Worm (Caenorhabditis elegans): ENCODE measurements around the gene poml-1.

Gene poml-1

DNA sequence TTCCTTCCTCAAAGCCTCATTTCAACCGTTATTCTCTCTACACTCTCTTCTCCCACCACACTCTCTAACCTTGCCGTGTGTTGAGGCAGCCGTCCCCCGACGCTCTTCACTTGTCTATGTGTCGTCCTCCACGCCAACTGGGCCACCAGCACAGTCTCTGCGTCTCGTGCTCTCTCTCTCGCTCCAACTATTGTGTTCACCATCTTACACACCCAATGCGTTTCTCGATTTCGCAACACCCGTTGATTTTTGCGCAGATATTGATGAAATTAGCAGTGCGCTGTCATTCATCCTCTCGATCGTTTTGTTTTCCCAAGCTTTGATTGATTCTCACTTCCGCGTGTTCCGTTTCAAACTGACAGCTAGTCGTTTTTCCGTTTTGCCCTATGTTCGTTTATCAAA is 35.6 kb downstream of the poml-1 start (continued):
- TF ChIP-seq efl-1 (GFP tag; optimal IDR thresholded peaks at IDR 0.05) (no peak), pbrm-1 (GFP tag; IDR thresholded peaks at IDR 0.05) (peak; percentile 50; the same call in 1 of the 2 replicates), ets-4 (GFP tag; optimal IDR thresholded peaks at IDR 0.05) (no peak), fkh-3 (tag; optimal IDR thresholded peaks at IDR 0.05) (no peak), aptf-3 (GFP tag; IDR thresholded peaks at IDR 0.05) (no peak), cebp-1 (GFP tag; IDR thresholded peaks at IDR 0.05) (peak; percentile 91), cebp-1 (tag; optimal IDR thresholded peaks at IDR 0.05) (peak; percentile 98), egrh-3 (GFP tag; IDR thresholded peaks at IDR 0.05) (no peak), nfyb-1 (GFP tag; IDR thresholded peaks at IDR 0.05) (peak; percentile 42; the same call in 1 of the 2 replicates), bed-1 (GFP tag; IDR thresholded peaks at IDR 0.05) (no peak), lsy-27 (tag; optimal IDR thresholded peaks at IDR 0.05; ENCODE audit: borderline replicate concordance, insufficient read depth) (no peak), nfya-1 (tag; optimal IDR thresholded peaks at IDR 0.05; ENCODE audit: borderline replicate concordance, insufficient read depth) (no peak), hlh-12 (tag; optimal IDR thresholded peaks at IDR 0.05) (no peak), ztf-25 (GFP tag; IDR thresholded peaks at IDR 0.05) (no peak), madf-8 (GFP tag; conservative IDR thresholded peaks at IDR 0.05) (no peak), F10E7.11 (tag; optimal IDR thresholded peaks at IDR 0.05) (no peak), nhr-179 (tag; optimal IDR thresholded peaks at IDR 0.05) (no peak), ztf-22 (GFP tag; optimal IDR thresholded peaks at IDR 0.05) (no peak), sea-2 (GFP tag; IDR thresholded peaks at IDR 0.05) (no peak), snpc-3.4 (tag; optimal IDR thresholded peaks at IDR 0.05) (no peak), aptf-2 (GFP tag; conservative IDR thresholded peaks at IDR 0.05) (no peak), hrde-1 (tag; optimal IDR thresholded peaks at IDR 0.05; ENCODE audit: borderline replicate concordance) (no peak), attf-3 (GFP tag; conservative IDR thresholded peaks at IDR 0.05) (no peak), F52B5.7 (tag; optimal IDR thresholded peaks at IDR 0.05) (no peak), ztf-28 (GFP tag; IDR thresholded peaks at IDR 0.05) (no peak), C17E4.6 (GFP tag; IDR thresholded peaks at IDR 0.05) (no peak), ceh-58 (GFP tag; IDR thresholded peaks at IDR 0.05) (no peak), rcor-1 (GFP tag; IDR thresholded peaks at IDR 0.05) (peak; percentile 14; the same call in 1 of the 2 replicates), dpff-1 (tag; optimal IDR thresholded peaks at IDR 0.05) (no peak), madf-3 (GFP tag; IDR thresholded peaks at IDR 0.05) (no peak), cebp-2 (GFP tag; IDR thresholded peaks at IDR 0.05) (no peak), T26A5.8 (tag; optimal IDR thresholded peaks at IDR 0.05) (no peak), sdz-38 (tag; optimal IDR thresholded peaks at IDR 0.05) (no peak), nhr-120 (GFP tag; IDR thresholded peaks at IDR 0.05) (no peak), let-526 (GFP tag; IDR thresholded peaks at IDR 0.05) (no peak), die-1 (tag; optimal IDR thresholded peaks at IDR 0.05) (no peak), B0261.1 (tag; optimal IDR thresholded peaks at IDR 0.05) (peak; percentile 5), zim-3 (tag; optimal IDR thresholded peaks at IDR 0.05) (no peak), F57C9.4 (tag; optimal IDR thresholded peaks at IDR 0.05) (no peak), mel-28 (tag; optimal IDR thresholded peaks at IDR 0.05; ENCODE audit: borderline replicate concordance) (no peak), B0035.1 (tag; optimal IDR thresholded peaks at IDR 0.05) (no peak), lin-54 (GFP tag; optimal IDR thresholded peaks at IDR 0.05) (peak; percentile 3), ceh-79 (tag; optimal IDR thresholded peaks at IDR 0.05) (no peak), F55B11.4 (tag; optimal IDR thresholded peaks at IDR 0.05; ENCODE audit: borderline replicate concordance, insufficient read depth) (no peak), F33H1.4 (GFP tag; IDR thresholded peaks at IDR 0.05) (no peak), bed-2 (GFP tag; IDR thresholded peaks at IDR 0.05) (no peak), T07F8.4 (tag; optimal IDR thresholded peaks at IDR 0.05) (no peak), egl-18 (GFP tag; IDR thresholded peaks at IDR 0.05) (no peak), repo-1 (tag; optimal IDR thresholded peaks at IDR 0.05) (no peak), ccch-3 (GFP tag; optimal IDR thresholded peaks at IDR 0.05) (no peak)
